Fruit fly (Drosophila melanogaster): ENCODE measurements around the gene Sod1.
A peak's percentile ranks its signal among the peaks of the same experiment; 100 is the strongest.

The Sod1 gene

DNA sequence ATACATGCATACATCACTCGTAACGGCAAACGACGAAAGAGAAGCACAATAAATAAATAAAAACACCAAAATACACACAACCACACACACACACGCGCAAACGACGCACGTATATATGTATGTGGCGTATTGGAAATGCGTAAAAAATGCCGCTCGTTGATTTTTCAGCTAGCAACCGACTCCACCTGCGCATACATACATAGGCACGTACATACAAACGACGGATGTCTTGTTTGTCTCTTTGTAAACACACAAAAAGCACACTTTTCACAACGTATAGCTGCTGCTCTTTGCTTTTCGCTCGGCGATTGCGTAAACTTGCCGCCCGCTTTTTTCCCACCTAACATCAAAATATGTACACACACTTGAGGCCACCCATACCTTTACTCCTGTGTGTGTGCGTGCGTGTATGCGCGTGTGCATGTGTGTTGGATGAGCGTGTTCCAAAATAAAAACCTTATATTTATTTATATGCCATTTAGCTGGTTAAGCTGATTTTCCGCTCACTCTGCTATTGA, 6.4 kb upstream of the Sod1 start (continued):
- TF ChIP-seq H2.0 (GFP tag; IDR thresholded peaks at IDR 0.05) (no peak), lbe (GFP tag; optimal IDR thresholded peaks at IDR 0.05) (no peak), Myb (GFP tag; optimal IDR thresholded peaks at IDR 0.05) (no peak), sens (GFP tag) (no peak), CG10366 (GFP tag; IDR thresholded peaks at IDR 0.05) (no peak), CG10462 (GFP tag; optimal IDR thresholded peaks at IDR 0.05) (no peak), CG8388 (GFP tag; optimal IDR thresholded peaks at IDR 0.05) (no peak), prd (optimal IDR thresholded peaks at IDR 0.05) (no peak), prd (GFP tag; IDR thresholded peaks at IDR 0.05) (no peak), CG8924 (tag; optimal IDR thresholded peaks at IDR 0.05) (peak; percentile 46), knrl (GFP tag; IDR thresholded peaks at IDR 0.05; ENCODE audit: partially characterized antibody) (no peak), psq (GFP tag; optimal IDR thresholded peaks at IDR 0.05) (peak; percentile 10), crp (GFP tag; optimal IDR thresholded peaks at IDR 0.05) (no peak), CG17359 (tag; optimal IDR thresholded peaks at IDR 0.05) (peak; percentile 40), fu2 (GFP tag; optimal IDR thresholded peaks at IDR 0.05) (no peak), Camta (GFP tag; optimal IDR thresholded peaks at IDR 0.05) (no peak), fd64A (GFP tag; optimal IDR thresholded peaks at IDR 0.05) (peak; percentile 81), disco-r (GFP tag; optimal IDR thresholded peaks at IDR 0.05) (no peak), trem (tag; optimal IDR thresholded peaks at IDR 0.05) (no peak), CG32767 (GFP tag; IDR thresholded peaks at IDR 0.05) (no peak), dm (GFP tag; optimal IDR thresholded peaks at IDR 0.05) (no peak), nom (GFP tag; optimal IDR thresholded peaks at IDR 0.05) (no peak), Fer3 (tag; optimal IDR thresholded peaks at IDR 0.05) (no peak), CG13296 (GFP tag; optimal IDR thresholded peaks at IDR 0.05) (peak; percentile 64), Mad (GFP tag; optimal IDR thresholded peaks at IDR 0.05) (peak; percentile 11), CG1602 (GFP tag; optimal IDR thresholded peaks at IDR 0.05) (no peak), CG6689 (GFP tag; IDR thresholded peaks at IDR 0.05) (no peak), CG17385 (GFP tag; optimal IDR thresholded peaks at IDR 0.05) (no peak), hb (GFP tag; IDR thresholded peaks at IDR 0.05; ENCODE audit: partially characterized antibody) (no peak), inv (GFP tag; IDR thresholded peaks at IDR 0.05; ENCODE audit: partially characterized antibody) (no peak), Bgb (GFP tag; IDR thresholded peaks at IDR 0.05; ENCODE audit: partially characterized antibody) (no peak; the same call in 1 of the 2 replicates), CG42726 (GFP tag; IDR thresholded peaks at IDR 0.05; ENCODE audit: partially characterized antibody) (no peak), eve (GFP tag; optimal IDR thresholded peaks at IDR 0.05) (no peak), pzg (GFP tag; optimal IDR thresholded peaks at IDR 0.05) (peak; percentile 8), Hr51 (GFP tag; optimal IDR thresholded peaks at IDR 0.05) (peak in 1 of 2 experiments; percentile 29), CG12769 (tag; optimal IDR thresholded peaks at IDR 0.05) (peak; percentile 83), Mrtf (GFP tag; IDR thresholded peaks at IDR 0.05) (no peak), CG14050 (GFP tag; IDR thresholded peaks at IDR 0.05) (no peak), ems (GFP tag; optimal IDR thresholded peaks at IDR 0.05) (no peak), fd96Cb (tag; optimal IDR thresholded peaks at IDR 0.05) (no peak), crol (GFP tag; IDR thresholded peaks at IDR 0.05) (no peak; the same call in 1 of the 2 replicates), bab2 (GFP tag; optimal IDR thresholded peaks at IDR 0.05) (no peak), CG9727 (GFP tag; optimal IDR thresholded peaks at IDR 0.05) (peak; percentile 12), zen (tag; optimal IDR thresholded peaks at IDR 0.05) (no peak), ERR (GFP tag; optimal IDR thresholded peaks at IDR 0.05) (no peak), Oaz (GFP tag; IDR thresholded peaks at IDR 0.05) (no peak), ranshi (GFP tag; IDR thresholded peaks at IDR 0.05) (no peak), CG11504 (tag; optimal IDR thresholded peaks at IDR 0.05) (no peak), Dad (GFP tag; optimal IDR thresholded peaks at IDR 0.05) (no peak), yki (optimal IDR thresholded peaks at IDR 0.05) (no peak), hbn (GFP tag; IDR thresholded peaks at IDR 0.05; ENCODE audit: partially characterized antibody) (no peak)

Data from whole organism, embryonic.